Worm (Caenorhabditis elegans) whole organism, young adult: ENCODE data around the gene T01C1.4.

ENCODE experiments used
- B0019.2 ChIP-seq: fragments of 200-800 bp; sonication (Bioruptor generic); conservative IDR thresholded peaks from 2 replicates; pipeline ENCODE4 v1.3.6; 2022; ENCODE audit warnings: missing genetic modification reagents, missing genetic modification characterization, missing compliant biosample characterization
- F33H1.4 ChIP-seq: fragments of 200-800 bp; sonication (Bioruptor generic); IDR thresholded peaks from 2 replicates; pipeline ENCODE4 v1.3.6; 2022; ENCODE audit warnings: missing genetic modification reagents, missing genetic modification characterization, missing compliant biosample characterization
- F37B4.10 ChIP-seq: fragments of 200-800 bp; sonication (Bioruptor generic); IDR thresholded peaks from 2 replicates; pipeline ENCODE4 v1.3.6; 2022; ENCODE audit warnings: missing genetic modification characterization, missing compliant biosample characterization
- F39B2.1 ChIP-seq: fragments of 200-800 bp; sonication (Bioruptor generic); IDR thresholded peaks from 2 replicates; pipeline ENCODE4 v1.3.6; 2022; ENCODE audit warnings: missing genetic modification reagents, missing genetic modification characterization, missing compliant biosample characterization
- F52B5.7 ChIP-seq: sonication (generic microtip); optimal IDR thresholded peaks from 2 replicates; lab custom pipeline; 2016; ENCODE audit warnings: mild to moderate bottlenecking, missing genetic modification characterization, missing compliant biosample characterization
- F55B11.4 ChIP-seq: sonication (generic microtip); optimal IDR thresholded peaks from 2 replicates; lab custom pipeline; 2016; ENCODE audit warnings: missing compliant biosample characterization, missing genetic modification characterization, borderline replicate concordance; ENCODE audit not compliant: insufficient read depth
- F57A8.1 ChIP-seq: fragments of 200-800 bp; sonication (Bioruptor generic); optimal IDR thresholded peaks from 2 replicates; lab custom pipeline; 2018; ENCODE audit warnings: mild to moderate bottlenecking, missing genetic modification characterization, moderate library complexity, missing compliant biosample characterization
- Y53G8AR.9 ChIP-seq: fragments of 200-800 bp; sonication (Bioruptor generic); conservative IDR thresholded peaks from 2 replicates; pipeline ENCODE4 v1.3.6; 2022; ENCODE audit warnings: missing genetic modification reagents, missing genetic modification characterization, missing compliant biosample characterization
- Y56A3A.18 ChIP-seq: fragments of 200-800 bp; sonication (Bioruptor generic); IDR thresholded peaks from 2 replicates; pipeline ENCODE4 v1.3.6; 2022; ENCODE audit warnings: missing genetic modification reagents, missing genetic modification characterization, missing compliant biosample characterization
- Y67H2A.10 ChIP-seq: fragments of 200-800 bp; sonication (Bioruptor generic); conservative IDR thresholded peaks from 2 replicates; pipeline ENCODE4 v1.3.6; 2022; ENCODE audit warnings: missing genetic modification reagents, missing genetic modification characterization, missing compliant biosample characterization
- Y95B8A.8 ChIP-seq: fragments of 200-800 bp; sonication (Bioruptor generic); IDR thresholded peaks from 2 replicates; pipeline ENCODE4 v1.3.6; 2022; ENCODE audit warnings: missing genetic modification reagents, missing genetic modification characterization, missing compliant biosample characterization
- atf-7 ChIP-seq: sonication (generic microtip); optimal IDR thresholded peaks from 2 replicates; lab custom pipeline; 2017; ENCODE audit warnings: mild to moderate bottlenecking, missing genetic modification characterization, missing compliant biosample characterization
- athp-1 ChIP-seq: sonication (generic microtip); optimal IDR thresholded peaks from 2 replicates; lab custom pipeline; 2017; ENCODE audit warnings: mild to moderate bottlenecking, missing genetic modification characterization, missing compliant biosample characterization
- attf-3 ChIP-seq: fragments of 200-800 bp; sonication (Bioruptor generic); conservative IDR thresholded peaks from 2 replicates; pipeline ENCODE4 v1.3.6; 2022; ENCODE audit warnings: missing genetic modification reagents, missing genetic modification characterization, missing compliant biosample characterization
- attf-5 ChIP-seq: fragments of 200-800 bp; sonication (Bioruptor generic); optimal IDR thresholded peaks from 2 replicates; lab custom pipeline; 2018; ENCODE audit warnings: mild to moderate bottlenecking, missing genetic modification characterization, missing compliant biosample characterization
- attf-6 ChIP-seq: fragments of 200-800 bp; sonication (Bioruptor generic); IDR thresholded peaks from 2 replicates; pipeline ENCODE4 v1.3.6; 2022; ENCODE audit warnings: missing genetic modification reagents, missing genetic modification characterization, missing compliant biosample characterization
- bed-1 ChIP-seq: fragments of 200-800 bp; sonication (Bioruptor generic); IDR thresholded peaks from 2 replicates; pipeline ENCODE4 v1.3.6; 2022; ENCODE audit warnings: missing genetic modification reagents, missing genetic modification characterization, missing compliant biosample characterization
- ceh-100 ChIP-seq: fragments of 200-800 bp; sonication (Bioruptor generic); IDR thresholded peaks from 2 replicates; pipeline ENCODE4 v1.3.6; 2022; ENCODE audit warnings: missing genetic modification reagents, missing genetic modification characterization, missing compliant biosample characterization
- ceh-27 ChIP-seq: fragments of 200-800 bp; sonication (Bioruptor generic); optimal IDR thresholded peaks from 2 replicates; lab custom pipeline; 2018; ENCODE audit warnings: mild to moderate bottlenecking, missing genetic modification characterization, moderate library complexity, missing compliant biosample characterization
- ceh-91 ChIP-seq: fragments of 200-800 bp; sonication (Bioruptor generic); IDR thresholded peaks from 2 replicates; pipeline ENCODE4 v1.3.6; 2022; ENCODE audit warnings: missing genetic modification reagents, missing genetic modification characterization, missing compliant biosample characterization
- chd-7 ChIP-seq: sonication (generic microtip); optimal IDR thresholded peaks from 2 replicates; lab custom pipeline; 2016; ENCODE audit warnings: mild to moderate bottlenecking, missing genetic modification characterization, moderate library complexity, missing compliant biosample characterization
- dpff-1 ChIP-seq: sonication (generic microtip); optimal IDR thresholded peaks from 2 replicates; lab custom pipeline; 2017; ENCODE audit warnings: mild to moderate bottlenecking, missing genetic modification characterization, missing compliant biosample characterization
- egl-18 ChIP-seq: fragments of 200-800 bp; sonication (Bioruptor generic); IDR thresholded peaks from 2 replicates; pipeline ENCODE4 v1.3.6; 2022; ENCODE audit warnings: missing genetic modification reagents, missing genetic modification characterization, missing compliant biosample characterization
- ekl-4 ChIP-seq: fragments of 200-800 bp; sonication (Bioruptor generic); IDR thresholded peaks from 2 replicates; pipeline ENCODE4 v1.3.6; 2022; ENCODE audit warnings: missing genetic modification reagents, missing genetic modification characterization, missing compliant biosample characterization
- hlh-12 ChIP-seq: sonication (generic microtip); optimal IDR thresholded peaks from 2 replicates; lab custom pipeline; 2016; ENCODE audit warnings: missing genetic modification characterization, missing compliant biosample characterization
- hmg-20 ChIP-seq: fragments of 200-800 bp; sonication (Bioruptor generic); IDR thresholded peaks from 2 replicates; pipeline ENCODE4 v1.3.6; 2022; ENCODE audit warnings: missing genetic modification reagents, missing genetic modification characterization, missing compliant biosample characterization
- lag-1 ChIP-seq: fragments of 200-800 bp; sonication (Bioruptor generic); IDR thresholded peaks from 2 replicates; pipeline ENCODE4 v1.3.6; 2022; ENCODE audit warnings: missing genetic modification reagents, missing genetic modification characterization, missing compliant biosample characterization
- let-607 ChIP-seq, 2 experiments: fragments of 200-800 bp in 1 of 2; sonication (Bioruptor generic) in 1 of 2; sonication (generic microtip) in 1 of 2; optimal IDR thresholded peaks; 2 replicates each; lab custom pipeline; 2016 to 2018; ENCODE audit warnings: mild to moderate bottlenecking in 2 of 2, missing compliant biosample characterization in 2 of 2, missing genetic modification characterization in 2 of 2, moderate library complexity in 2 of 2, missing genotype in 1 of 2
- lin-35 ChIP-seq, 3 experiments: fragments of 150-350 bp in 2 of 3; sonication (generic microtip) in 1 of 3; optimal IDR thresholded peaks; 2 replicates each; lab custom pipeline; 2014 to 2018; ENCODE audit warnings: missing biosample characterization in 3 of 3, missing genetic modification characterization in 3 of 3, missing genetic modification reagents in 3 of 3
- lin-40 ChIP-seq: sonication (generic microtip); optimal IDR thresholded peaks from 2 replicates; lab custom pipeline; 2016; ENCODE audit warnings: missing genetic modification characterization, mild to moderate bottlenecking, missing compliant biosample characterization, missing genotype, missing genetic modification reagents
- mes-4 ChIP-seq: sonication (generic microtip); optimal IDR thresholded peaks from 2 replicates; lab custom pipeline; 2016; ENCODE audit warnings: missing genotype, missing genetic modification characterization, missing compliant biosample characterization
- mxl-1 ChIP-seq: sonication (generic microtip); optimal IDR thresholded peaks from 2 replicates; lab custom pipeline; 2016; ENCODE audit warnings: missing genetic modification characterization, missing compliant biosample characterization
- nfyb-1 ChIP-seq: fragments of 200-800 bp; sonication (Bioruptor generic); IDR thresholded peaks from 2 replicates; pipeline ENCODE4 v1.3.6; 2022; ENCODE audit warnings: missing genetic modification reagents, missing genetic modification characterization, missing compliant biosample characterization
- nhr-120 ChIP-seq: fragments of 200-800 bp; sonication (Bioruptor generic); IDR thresholded peaks from 2 replicates; pipeline ENCODE4 v1.3.6; 2022; ENCODE audit warnings: missing genetic modification characterization, missing compliant biosample characterization
- pha-4 ChIP-seq: fragments of 150-350 bp; sonication (generic microtip); optimal IDR thresholded peaks from 2 replicates; lab custom pipeline; 2014; ENCODE audit warnings: missing biosample characterization, missing genetic modification reagents, missing genetic modification characterization
- rcor-1 ChIP-seq: fragments of 200-800 bp; sonication (Bioruptor generic); IDR thresholded peaks from 2 replicates; pipeline ENCODE4 v1.3.6; 2022; ENCODE audit warnings: missing genetic modification reagents, missing genetic modification characterization, missing compliant biosample characterization
- rec-8 ChIP-seq, 2 experiments: sonication (generic microtip); optimal IDR thresholded peaks; 2 replicates each; lab custom pipeline; 2016; ENCODE audit warnings: mild to moderate bottlenecking in 2 of 2, missing genetic modification characterization in 2 of 2, missing genetic modification reagents in 2 of 2, missing genotype in 2 of 2, missing biosample characterization in 1 of 2, missing compliant biosample characterization in 1 of 2, moderate library complexity in 1 of 2
- sea-2 ChIP-seq: fragments of 200-800 bp; sonication (Bioruptor generic); IDR thresholded peaks from 2 replicates; pipeline ENCODE4 v1.3.6; 2022; ENCODE audit warnings: missing genetic modification characterization, missing compliant biosample characterization
- snpc-1.3 ChIP-seq: sonication (generic microtip); optimal IDR thresholded peaks from 2 replicates; lab custom pipeline; 2017; ENCODE audit warnings: missing genetic modification characterization, mild to moderate bottlenecking, missing compliant biosample characterization, antibody characterized with exemption, moderate library complexity, missing genotype, missing genetic modification reagents; ENCODE audit not compliant: insufficient read depth
- snpc-4 ChIP-seq, 5 experiments: fragments of 150-350 bp in 1 of 5; sonication (generic microtip) in 4 of 5; optimal IDR thresholded peaks; 2 replicates each; lab custom pipeline; 2014 to 2018; ENCODE audit warnings: missing genetic modification characterization in 5 of 5, missing biosample characterization in 3 of 5, antibody characterized with exemption in 2 of 5, mild to moderate bottlenecking in 2 of 5, missing compliant biosample characterization in 2 of 5, missing genotype in 2 of 5, moderate library complexity in 2 of 5, missing genetic modification reagents in 1 of 5
- tlf-1 ChIP-seq: fragments of 200-800 bp; sonication (Bioruptor generic); optimal IDR thresholded peaks from 2 replicates; lab custom pipeline; 2018; ENCODE audit warnings: mild to moderate bottlenecking, missing genetic modification characterization, missing compliant biosample characterization
- unc-130 ChIP-seq: sonication (generic microtip); optimal IDR thresholded peaks from 2 replicates; lab custom pipeline; 2016; ENCODE audit warnings: missing genetic modification reagents, missing genetic modification characterization, missing compliant biosample characterization
- unc-62 ChIP-seq: fragments of 150-350 bp; optimal IDR thresholded peaks from 2 replicates; lab custom pipeline; 2014; ENCODE audit warnings: missing biosample characterization, missing genetic modification reagents, missing genetic modification characterization
- xnd-1 ChIP-seq: sonication (generic microtip); optimal IDR thresholded peaks from 2 replicates; lab custom pipeline; 2016; ENCODE audit warnings: missing genotype, missing genetic modification reagents, missing genetic modification characterization, missing compliant biosample characterization
- zfh-2 ChIP-seq: fragments of 200-800 bp; sonication (Bioruptor generic); conservative IDR thresholded peaks from 2 replicates; pipeline ENCODE4 v1.3.6; 2022; ENCODE audit warnings: missing genetic modification reagents, missing genetic modification characterization, missing compliant biosample characterization
- ztf-22 ChIP-seq: fragments of 200-800 bp; sonication (Bioruptor generic); optimal IDR thresholded peaks from 2 replicates; lab custom pipeline; 2018; ENCODE audit warnings: mild to moderate bottlenecking, missing genetic modification characterization, moderate library complexity, missing compliant biosample characterization
- ztf-26 ChIP-seq: sonication (generic microtip); optimal IDR thresholded peaks from 2 replicates; lab custom pipeline; 2017; ENCODE audit warnings: missing genetic modification characterization, missing compliant biosample characterization
- ztf-6 ChIP-seq: fragments of 200-800 bp; sonication (Bioruptor generic); IDR thresholded peaks from 2 replicates; pipeline ENCODE4 v1.3.6; 2022; ENCODE audit warnings: missing genetic modification reagents, missing genetic modification characterization, missing compliant biosample characterization

Gene T01C1.4

ce11 chrX:10666871-10667270 lies 50.0 kb downstream of the T01C1.4 start (continued):
- TF ChIP-seq unc-130 (GFP tag; lab: Kevin White, UChicago), result no peak
- TF ChIP-seq egl-18 (GFP tag; lab: Robert Waterston, UW), result no peak
- no peak for TF ChIP-seq ztf-26 (tag; lab: Kevin White, UChicago)
- no peak for TF ChIP-seq F52B5.7 (tag; lab: Kevin White, UChicago)
- TF ChIP-seq Y53G8AR.9, result peak; percentile 57; the same call in 1 of the 2 replicates
- no peak for TF ChIP-seq ceh-91
- TF ChIP-seq snpc-4 (GFP tag; optimal IDR thresholded peaks at IDR 0.05; lab: Kevin White, UChicago), result no peak
- no peak for TF ChIP-seq snpc-4 (tag; optimal IDR thresholded peaks at IDR 0.05; lab: Kevin White, UChicago)
- no peak for TF ChIP-seq atf-7 (tag; lab: Kevin White, UChicago)
- no peak for TF ChIP-seq sea-2 (GFP tag; lab: Robert Waterston, UW)
- TF ChIP-seq ceh-27 (GFP tag; lab: Kevin White, UChicago), result peak; percentile 29
- no peak for TF ChIP-seq F33H1.4 (GFP tag; lab: Robert Waterston, UW)
- TF ChIP-seq attf-3 (GFP tag; lab: Robert Waterston, UW), result no peak
- TF ChIP-seq lin-40, result no peak
- no peak for TF ChIP-seq unc-62 (GFP tag; lab: Kevin White, UChicago)
- no peak for TF ChIP-seq F37B4.10 (GFP tag; lab: Robert Waterston, UW)
- TF ChIP-seq B0019.2 (GFP tag; lab: Robert Waterston, UW), result 0 out of 2 replicates have a peak, but pooled peaks have one; percentile 22
- TF ChIP-seq Y95B8A.8 (GFP tag; lab: Robert Waterston, UW), result no peak
- peak in 1 of 2 experiments; percentile 73 for TF ChIP-seq rec-8 (tag; optimal IDR thresholded peaks at IDR 0.05; lab: Kevin White, UChicago)
- no peak for TF ChIP-seq dpff-1 (tag; lab: Kevin White, UChicago)
- peak; percentile 73; the same call in 1 of the 2 replicates for TF ChIP-seq attf-6 (GFP tag; lab: Robert Waterston, UW)
- no peak for TF ChIP-seq mes-4 (tag; lab: Kevin White, UChicago)
- peak; percentile 71 for TF ChIP-seq nfyb-1 (GFP tag; lab: Robert Waterston, UW)
- TF ChIP-seq zfh-2 (GFP tag; lab: Robert Waterston, UW), result no peak
- TF ChIP-seq F39B2.1 (GFP tag; lab: Robert Waterston, UW), result no peak
- TF ChIP-seq mxl-1 (tag; lab: Kevin White, UChicago), result no peak
- no peak for TF ChIP-seq lin-35 (GFP tag; optimal IDR thresholded peaks at IDR 0.05; lab: Kevin White, UChicago)
- no peak for TF ChIP-seq pha-4
- TF ChIP-seq Y67H2A.10 (GFP tag; lab: Robert Waterston, UW), result no peak
- TF ChIP-seq Y56A3A.18 (GFP tag; lab: Robert Waterston, UW), result peak; percentile 68
- no peak for TF ChIP-seq bed-1 (GFP tag; lab: Robert Waterston, UW)
- no peak for TF ChIP-seq F55B11.4 (tag; lab: Kevin White, UChicago)
- TF ChIP-seq ztf-22 (GFP tag; lab: Kevin White, UChicago), result no peak
- TF ChIP-seq attf-5 (GFP tag; lab: Kevin White, UChicago), result peak; percentile 11
- peak; percentile 64 for TF ChIP-seq ekl-4 (GFP tag; lab: Robert Waterston, UW)
- no peak for TF ChIP-seq athp-1
- TF ChIP-seq nhr-120 (GFP tag; lab: Robert Waterston, UW), result no peak
- no peak for TF ChIP-seq F57A8.1 (GFP tag; lab: Kevin White, UChicago)
- no peak for TF ChIP-seq lag-1 (GFP tag; lab: Robert Waterston, UW)
- peak in 1 of 2 experiments; percentile 29 for TF ChIP-seq let-607 (tag; optimal IDR thresholded peaks at IDR 0.05; lab: Kevin White, UChicago)
- TF ChIP-seq tlf-1 (GFP tag; lab: Kevin White, UChicago), result no peak
- no peak for TF ChIP-seq xnd-1
- peak; percentile 30 for TF ChIP-seq snpc-1.3 (tag; lab: Kevin White, UChicago)
- TF ChIP-seq ztf-6 (GFP tag; lab: Robert Waterston, UW), result no peak
- TF ChIP-seq hmg-20 (GFP tag; lab: Robert Waterston, UW), result 0 out of 2 replicates have a peak, but pooled peaks have one; percentile 29
- TF ChIP-seq rcor-1, result peak; percentile 59
- TF ChIP-seq ceh-100 (GFP tag; lab: Robert Waterston, UW), result peak; percentile 36
- TF ChIP-seq hlh-12 (tag; lab: Kevin White, UChicago), result no peak
- peak; percentile 67 for TF ChIP-seq chd-7 (tag; lab: Kevin White, UChicago)
